Worm (Caenorhabditis elegans): ENCODE measurements around the gene T05H10.8.
A peak's percentile ranks its signal among the peaks of the same experiment; 100 is the strongest.

The T05H10.8 gene

DNA sequence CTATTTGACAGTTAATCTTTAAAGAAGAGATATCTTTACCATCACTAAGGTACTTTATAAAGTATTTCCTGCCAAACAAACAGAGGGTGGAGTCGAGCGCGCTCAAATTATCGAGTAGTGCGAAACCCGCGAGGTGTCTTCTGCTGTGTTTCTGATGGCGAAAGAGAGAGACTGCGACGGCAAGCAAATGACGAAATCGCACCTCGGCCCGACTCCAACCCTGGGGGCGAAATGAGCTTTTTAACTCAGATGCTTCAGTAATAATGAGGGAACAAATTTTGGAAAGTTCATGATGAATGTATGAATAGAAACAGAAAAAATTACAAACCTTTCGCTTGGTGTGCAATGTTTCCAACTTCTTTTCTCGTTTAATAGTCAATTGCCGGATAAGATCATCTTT, 32.7 kb downstream of the T05H10.8 start:
- TF ChIP-seq nhr-43 (tag; optimal IDR thresholded peaks at IDR 0.05; ENCODE audit: poor library complexity, severe bottlenecking) (peak; percentile 67), nhr-25 (tag; optimal IDR thresholded peaks at IDR 0.05) (peak; percentile 71), ztf-11 (tag; optimal IDR thresholded peaks at IDR 0.05) (no peak), lsy-12 (tag; optimal IDR thresholded peaks at IDR 0.05) (peak; percentile 31), nhr-12 (tag; optimal IDR thresholded peaks at IDR 0.05) (no peak), nfya-1 (tag; optimal IDR thresholded peaks at IDR 0.05; ENCODE audit: insufficient read depth) (peak; percentile 69), tbx-2 (tag; optimal IDR thresholded peaks at IDR 0.05) (no peak), skn-1 (tag; optimal IDR thresholded peaks at IDR 0.05) (peak; percentile 0), elt-2 (tag; optimal IDR thresholded peaks at IDR 0.05) (peak; percentile 53), ama-1 (optimal IDR thresholded peaks at IDR 0.05) (peak; percentile 88), nhr-237 (tag; optimal IDR thresholded peaks at IDR 0.05) (no peak), unc-62 (GFP tag; optimal IDR thresholded peaks at IDR 0.05) (no peak), mdl-1 (tag; optimal IDR thresholded peaks at IDR 0.05) (no peak), fkh-2 (tag; optimal IDR thresholded peaks at IDR 0.05) (no peak), pqm-1 (tag; optimal IDR thresholded peaks at IDR 0.05) (peak; percentile 65), snpc-4 (tag; optimal IDR thresholded peaks at IDR 0.05) (peak; percentile 98), ztf-4 (tag; optimal IDR thresholded peaks at IDR 0.05) (no peak), fos-1 (tag; optimal IDR thresholded peaks at IDR 0.05) (no peak), elt-1 (tag; optimal IDR thresholded peaks at IDR 0.05) (no peak), nhr-23 (tag; optimal IDR thresholded peaks at IDR 0.05) (peak; percentile 41), lin-39 (tag; optimal IDR thresholded peaks at IDR 0.05) (peak; percentile 76), egl-27 (tag; optimal IDR thresholded peaks at IDR 0.05) (no peak), ceh-28 (tag; optimal IDR thresholded peaks at IDR 0.05) (no peak), mml-1 (tag; optimal IDR thresholded peaks at IDR 0.05) (no peak), jun-1 (tag; optimal IDR thresholded peaks at IDR 0.05) (peak; percentile 9), elt-3 (tag; optimal IDR thresholded peaks at IDR 0.05) (peak in 1 of 3 experiments; percentile 43), nhr-77 (tag; optimal IDR thresholded peaks at IDR 0.05) (no peak), R02D3.7 (tag; optimal IDR thresholded peaks at IDR 0.05) (peak; percentile 4), pha-4 (tag; optimal IDR thresholded peaks at IDR 0.05) (no peak), lin-15B (tag; optimal IDR thresholded peaks at IDR 0.05) (peak; percentile 54), eor-1 (tag; optimal IDR thresholded peaks at IDR 0.05) (no peak)

- TF ChIP-seq zag-1 (tag; optimal IDR thresholded peaks at IDR 0.05) (no peak), ceh-16 (tag; optimal IDR thresholded peaks at IDR 0.05) (no peak), lin-39 (tag; optimal IDR thresholded peaks at IDR 0.05) (no peak), ceh-9 (tag; optimal IDR thresholded peaks at IDR 0.05) (no peak), jun-1 (tag; optimal IDR thresholded peaks at IDR 0.05) (no peak), R02D3.7 (tag; optimal IDR thresholded peaks at IDR 0.05) (no peak), elt-2 (tag; optimal IDR thresholded peaks at IDR 0.05) (no peak), pqm-1 (tag; optimal IDR thresholded peaks at IDR 0.05) (no peak), egl-27 (tag; optimal IDR thresholded peaks at IDR 0.05) (no peak), nhr-12 (tag; optimal IDR thresholded peaks at IDR 0.05) (no peak), pha-4 (tag; optimal IDR thresholded peaks at IDR 0.05) (no peak), skn-1 (tag; optimal IDR thresholded peaks at IDR 0.05) (no peak), elt-1 (tag; optimal IDR thresholded peaks at IDR 0.05) (no peak), nhr-43 (tag; optimal IDR thresholded peaks at IDR 0.05; ENCODE audit: poor library complexity, severe bottlenecking) (no peak), mml-1 (tag; optimal IDR thresholded peaks at IDR 0.05) (no peak), snpc-4 (tag; optimal IDR thresholded peaks at IDR 0.05) (no peak), fos-1 (tag; optimal IDR thresholded peaks at IDR 0.05) (no peak)
These were observed 33.7 kb downstream of the T05H10.8 start, which contains the start of gene ltd-1 for ce11 chrII:8092537-8092936. TSS of gene ltd-1 (minus strand) at chrII:8092754.

ce11 chrII:8093283-8093682, 34.4 kb downstream of the T05H10.8 start:
- TF ChIP-seq elt-3 (tag; optimal IDR thresholded peaks at IDR 0.05) (no peak), elt-1 (tag; optimal IDR thresholded peaks at IDR 0.05) (no peak), jun-1 (tag; optimal IDR thresholded peaks at IDR 0.05) (no peak), aly-2 (tag; optimal IDR thresholded peaks at IDR 0.05) (no peak), pqm-1 (tag; optimal IDR thresholded peaks at IDR 0.05) (no peak), nhr-23 (tag; optimal IDR thresholded peaks at IDR 0.05) (no peak), nhr-77 (tag; optimal IDR thresholded peaks at IDR 0.05) (no peak), ceh-16 (tag; optimal IDR thresholded peaks at IDR 0.05) (no peak), daf-12 (tag; optimal IDR thresholded peaks at IDR 0.05) (no peak), lin-39 (tag; optimal IDR thresholded peaks at IDR 0.05) (no peak)

- TF ChIP-seq nhr-67 (tag; optimal IDR thresholded peaks at IDR 0.05) = no peak
- TF ChIP-seq nhr-23 (tag; optimal IDR thresholded peaks at IDR 0.05) = no peak
- TF ChIP-seq nhr-25 (tag; optimal IDR thresholded peaks at IDR 0.05) = peak; percentile 41
- TF ChIP-seq mml-1 (tag; optimal IDR thresholded peaks at IDR 0.05) = no peak
These were observed 35.0 kb downstream of the T05H10.8 start for ce11 chrII:8093914-8094313.
